Worm (Caenorhabditis elegans) whole organism, L1 larva: ENCODE data around the gene mksr-2.

Experiments used
- C04F5.9 ChIP-seq: sonication (generic microtip); optimal IDR thresholded peaks from 2 replicates; lab custom pipeline; 2016; ENCODE audit warnings: missing genetic modification characterization, missing compliant biosample characterization
- C16A3.4 ChIP-seq: fragments of 150-350 bp; optimal IDR thresholded peaks from 2 replicates; lab custom pipeline; 2014; ENCODE audit warnings: missing biosample characterization, missing genetic modification characterization
- F16B12.6 ChIP-seq: fragments of 150-350 bp; optimal IDR thresholded peaks from 2 replicates; lab custom pipeline; 2014; ENCODE audit warnings: missing biosample characterization, missing genetic modification characterization
- Y116A8C.19 ChIP-seq: sonication (generic microtip); optimal IDR thresholded peaks from 2 replicates; lab custom pipeline; 2016; ENCODE audit warnings: missing compliant biosample characterization, missing genetic modification characterization, borderline replicate concordance
- aha-1 ChIP-seq: fragments of 150-350 bp; optimal IDR thresholded peaks from 2 replicates; lab custom pipeline; 2014; ENCODE audit warnings: missing biosample characterization, missing genetic modification characterization
- alr-1 ChIP-seq: fragments of 200-800 bp; sonication (Bioruptor generic); optimal IDR thresholded peaks from 2 replicates; lab custom pipeline; 2018; ENCODE audit warnings: borderline replicate concordance, mild to moderate bottlenecking, missing genetic modification characterization, missing compliant biosample characterization
- aly-2 ChIP-seq: fragments of 150-350 bp; optimal IDR thresholded peaks from 2 replicates; lab custom pipeline; 2014; ENCODE audit warnings: missing biosample characterization, missing genetic modification characterization
- blmp-1 ChIP-seq: fragments of 150-350 bp; optimal IDR thresholded peaks from 2 replicates; lab custom pipeline; 2014; ENCODE audit warnings: missing biosample characterization, missing genetic modification characterization
- ceh-63 ChIP-seq: fragments of 200-800 bp; sonication (Bioruptor generic); optimal IDR thresholded peaks from 2 replicates; lab custom pipeline; 2018; ENCODE audit warnings: mild to moderate bottlenecking, missing genetic modification characterization, missing compliant biosample characterization
- ceh-8 ChIP-seq: fragments of 200-800 bp; sonication (Bioruptor generic); optimal IDR thresholded peaks from 2 replicates; lab custom pipeline; 2018; ENCODE audit warnings: mild to moderate bottlenecking, missing genetic modification characterization, moderate library complexity, missing compliant biosample characterization
- ceh-82 ChIP-seq, 3 experiments: fragments of 150-350 bp in 1 of 3; sonication (generic microtip) in 2 of 3; optimal IDR thresholded peaks; 2 replicates each; lab custom pipeline; 2014 to 2017; ENCODE audit warnings: missing biosample characterization in 3 of 3, missing genetic modification characterization in 3 of 3
- ceh-88 ChIP-seq: fragments of 200-800 bp; sonication (Bioruptor generic); IDR thresholded peaks from 2 replicates; pipeline ENCODE4 v1.3.6; 2022; ENCODE audit warnings: missing genetic modification characterization, missing compliant biosample characterization
- dpl-1 ChIP-seq, 3 experiments: fragments of 150-350 bp in 2 of 3; sonication (generic microtip) in 1 of 3; optimal IDR thresholded peaks; 2 replicates each; lab custom pipeline; 2014 to 2017; ENCODE audit warnings: missing biosample characterization in 3 of 3, missing genetic modification characterization in 3 of 3, missing genetic modification reagents in 3 of 3
- efl-1 ChIP-seq, 4 experiments: fragments of 150-350 bp; optimal IDR thresholded peaks in 3 of 4; peaks in 1 of 4; 1 replicate in 1 of 4; 2 replicates in 3 of 4; lab custom pipeline; 2014; ENCODE audit warnings: missing biosample characterization in 2 of 4, missing genetic modification characterization in 2 of 4, missing genetic modification reagents in 2 of 4
- efl-3 ChIP-seq: fragments of 200-800 bp; sonication (Bioruptor generic); optimal IDR thresholded peaks from 2 replicates; lab custom pipeline; 2018; ENCODE audit warnings: mild to moderate bottlenecking, missing genetic modification characterization, missing compliant biosample characterization
- egl-27 ChIP-seq, 2 experiments: fragments of 150-350 bp in 1 of 2; sonication (generic microtip); optimal IDR thresholded peaks; 3 replicates each; lab custom pipeline; 2017 to 2018; ENCODE audit warnings: missing biosample characterization in 2 of 2, missing genetic modification characterization in 2 of 2, missing genetic modification reagents in 2 of 2
- elt-3 ChIP-seq, 6 experiments: fragments of 150-350 bp in 1 of 6; sonication (generic microtip); optimal IDR thresholded peaks; 2 replicates each; lab custom pipeline; 2017 to 2018; ENCODE audit warnings: missing biosample characterization in 6 of 6, missing genetic modification characterization in 6 of 6, inconsistent platforms in 1 of 6
- ets-5 ChIP-seq: fragments of 200-800 bp; sonication (Bioruptor generic); IDR thresholded peaks from 2 replicates; pipeline ENCODE4 v1.3.6; 2022; ENCODE audit warnings: missing genetic modification characterization, missing compliant biosample characterization
- fkh-8 ChIP-seq: sonication (generic microtip); optimal IDR thresholded peaks from 2 replicates; lab custom pipeline; 2016; ENCODE audit warnings: mild to moderate bottlenecking, missing genetic modification characterization, missing compliant biosample characterization
- hlh-17 ChIP-seq: fragments of 200-800 bp; sonication (Bioruptor generic); optimal IDR thresholded peaks from 2 replicates; lab custom pipeline; 2018; ENCODE audit warnings: missing genetic modification characterization, mild to moderate bottlenecking, missing compliant biosample characterization, moderate library complexity, borderline replicate concordance
- hpl-2 ChIP-seq: fragments of 150-350 bp; optimal IDR thresholded peaks from 2 replicates; lab custom pipeline; 2014; ENCODE audit warnings: missing biosample characterization, missing genetic modification reagents, missing genetic modification characterization
- irx-1 ChIP-seq: sonication (generic microtip); optimal IDR thresholded peaks from 2 replicates; lab custom pipeline; 2016; ENCODE audit warnings: missing genetic modification characterization, missing compliant biosample characterization
- lin-39 ChIP-seq: fragments of 150-350 bp; optimal IDR thresholded peaks from 2 replicates; lab custom pipeline; 2014; ENCODE audit warnings: missing biosample characterization, missing genetic modification reagents, missing genetic modification characterization
- lsy-2 ChIP-seq, 2 experiments: fragments of 150-350 bp; optimal IDR thresholded peaks; 2 replicates each; lab custom pipeline; 2014; ENCODE audit warnings: missing biosample characterization in 2 of 2, missing genetic modification characterization in 2 of 2
- nhr-11 ChIP-seq: fragments of 150-350 bp; optimal IDR thresholded peaks from 2 replicates; lab custom pipeline; 2014; ENCODE audit warnings: missing biosample characterization, missing genetic modification characterization
- nhr-12 ChIP-seq: sonication (generic microtip); optimal IDR thresholded peaks from 2 replicates; lab custom pipeline; 2017; ENCODE audit warnings: missing biosample characterization, missing genetic modification characterization
- nhr-20 ChIP-seq: sonication (generic microtip); optimal IDR thresholded peaks from 2 replicates; lab custom pipeline; 2016; ENCODE audit warnings: mild to moderate bottlenecking, missing genetic modification characterization, missing compliant biosample characterization
- nhr-76 ChIP-seq: sonication (generic microtip); optimal IDR thresholded peaks from 2 replicates; lab custom pipeline; 2017; ENCODE audit warnings: missing biosample characterization, missing genetic modification characterization
- nhr-85 ChIP-seq: sonication (generic microtip); peaks from one replicate; lab custom pipeline; 2016; ENCODE audit warnings: missing genetic modification characterization, inconsistent platforms, missing compliant biosample characterization
- nhr-90 ChIP-seq: sonication (generic microtip); optimal IDR thresholded peaks from 2 replicates; lab custom pipeline; 2016; ENCODE audit warnings: mild to moderate bottlenecking, missing genetic modification characterization, missing compliant biosample characterization; ENCODE audit not compliant: poor library complexity
- pax-3 ChIP-seq: fragments of 200-800 bp; sonication (Bioruptor generic); optimal IDR thresholded peaks from 2 replicates; lab custom pipeline; 2018; ENCODE audit warnings: mild to moderate bottlenecking, missing genetic modification characterization, moderate library complexity, missing compliant biosample characterization
- rnt-1 ChIP-seq: sonication (generic microtip); optimal IDR thresholded peaks from 2 replicates; lab custom pipeline; 2016; ENCODE audit warnings: mild to moderate bottlenecking, missing genetic modification characterization, moderate library complexity, missing compliant biosample characterization
- skn-1 ChIP-seq: fragments of 150-350 bp; optimal IDR thresholded peaks from 2 replicates; lab custom pipeline; 2014; ENCODE audit warnings: missing biosample characterization, missing genetic modification characterization
- snpc-4 ChIP-seq: fragments of 150-350 bp; optimal IDR thresholded peaks from 2 replicates; lab custom pipeline; 2014; ENCODE audit warnings: missing biosample characterization, missing genetic modification characterization
- snu-23 ChIP-seq: sonication (generic microtip); optimal IDR thresholded peaks from 2 replicates; lab custom pipeline; 2016; ENCODE audit warnings: missing genetic modification characterization, missing compliant biosample characterization
- sup-37 ChIP-seq: fragments of 200-800 bp; sonication (Bioruptor generic); optimal IDR thresholded peaks from 2 replicates; lab custom pipeline; 2018; ENCODE audit warnings: mild to moderate bottlenecking, missing genetic modification characterization, missing compliant biosample characterization
- swsn-7 ChIP-seq: sonication (generic microtip); optimal IDR thresholded peaks from 2 replicates; lab custom pipeline; 2016; ENCODE audit warnings: missing genetic modification characterization, missing compliant biosample characterization
- unc-130 ChIP-seq: fragments of 150-350 bp; optimal IDR thresholded peaks from 2 replicates; lab custom pipeline; 2017; ENCODE audit warnings: missing biosample characterization, missing genetic modification characterization, inconsistent platforms
- unc-30 ChIP-seq: sonication (generic microtip); optimal IDR thresholded peaks from 2 replicates; lab custom pipeline; 2017; ENCODE audit warnings: missing biosample characterization, missing genetic modification characterization
- unc-62 ChIP-seq: fragments of 150-350 bp; optimal IDR thresholded peaks from 2 replicates; lab custom pipeline; 2014; ENCODE audit warnings: missing biosample characterization, missing genetic modification reagents, missing genetic modification characterization
- vab-15 ChIP-seq: sonication (generic microtip); optimal IDR thresholded peaks from 2 replicates; lab custom pipeline; 2017; ENCODE audit warnings: missing genotype, mild to moderate bottlenecking, missing genetic modification characterization, missing compliant biosample characterization

mksr-2 gene

ce11 chrIV:2348862-2349321 is 42.5 kb upstream of the mksr-2 start, which contains the start of the genes ppgn-1 and tftc-1 (continued):
- TF ChIP-seq Y116A8C.19 (no peak), ceh-88 (no peak), blmp-1 (tag; lab: Kevin White, UChicago) (peak; percentile 55), efl-3 (GFP tag; lab: Kevin White, UChicago) (no peak), nhr-85 (tag; lab: Kevin White, UChicago) (peak; percentile 80), egl-27 (tag; optimal IDR thresholded peaks at IDR 0.05; lab: Kevin White, UChicago) (no peak), irx-1 (tag; lab: Kevin White, UChicago) (peak; percentile 71), nhr-20 (no peak), aly-2 (no peak), elt-3 (tag; optimal IDR thresholded peaks at IDR 0.05; lab: Kevin White, UChicago) (peak in 1 of 6 experiments; percentile 24), lsy-2 (tag; optimal IDR thresholded peaks at IDR 0.05; lab: Kevin White, UChicago) (peak; percentile 77 to 85), lin-39 (tag; lab: Kevin White, UChicago) (peak; percentile 71), skn-1 (peak; percentile 67), hpl-2 (GFP tag; lab: Kevin White, UChicago) (no peak), nhr-76 (no peak), nhr-12 (tag; lab: Kevin White, UChicago) (no peak), sup-37 (GFP tag; lab: Kevin White, UChicago) (no peak), unc-30 (tag; lab: Kevin White, UChicago) (no peak), C16A3.4 (tag; lab: Kevin White, UChicago) (peak; percentile 29), unc-130 (tag; lab: Kevin White, UChicago) (peak; percentile 38), F16B12.6 (tag; lab: Kevin White, UChicago) (peak; percentile 42), nhr-90 (tag; lab: Kevin White, UChicago) (peak; percentile 80), unc-62 (GFP tag; lab: Kevin White, UChicago) (no peak), alr-1 (no peak), vab-15 (no peak), snpc-4 (tag; lab: Kevin White, UChicago) (peak; percentile 51), nhr-11 (tag; lab: Kevin White, UChicago) (peak; percentile 4), ceh-63 (GFP tag; lab: Kevin White, UChicago) (no peak), hlh-17 (no peak), swsn-7 (tag; lab: Kevin White, UChicago) (peak; percentile 79), aha-1 (tag; lab: Kevin White, UChicago) (no peak), ceh-8 (GFP tag; lab: Kevin White, UChicago) (peak; percentile 75), C04F5.9 (tag; lab: Kevin White, UChicago) (peak; percentile 66), ceh-82 (tag; optimal IDR thresholded peaks at IDR 0.05; lab: Kevin White, UChicago) (peak; percentile 13 to 88 (median 56)), snu-23 (GFP tag; lab: Kevin White, UChicago) (no peak), dpl-1 (GFP tag; optimal IDR thresholded peaks at IDR 0.05; lab: Kevin White, UChicago) (peak; percentile 40 to 72 (median 71)), rnt-1 (no peak), pax-3 (tag; lab: Kevin White, UChicago) (no peak), ets-5 (GFP tag; lab: Robert Waterston, UW) (no peak)
- TF ChIP-seq, all 84 proteins: peak for 38

DNA sequence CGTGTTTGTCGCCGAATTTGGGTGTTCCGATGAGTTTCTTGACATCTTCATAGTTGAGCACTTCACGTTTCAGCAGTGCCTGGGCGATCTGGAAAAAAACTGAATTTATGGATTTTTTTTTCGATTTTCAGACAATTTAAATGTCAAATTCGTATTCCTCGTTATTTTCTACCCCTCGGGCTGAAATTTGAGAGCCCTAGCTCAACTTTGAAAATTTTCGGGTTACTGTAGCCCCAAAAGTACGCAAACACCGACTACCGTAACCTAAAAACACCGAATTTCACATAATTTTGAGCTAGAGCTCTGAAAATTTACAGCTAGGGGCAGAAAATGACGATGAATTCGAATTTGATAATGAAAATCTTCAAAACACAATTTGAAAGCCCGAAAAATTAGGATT is 27.7 kb upstream of the mksr-2 start:
- TF ChIP-seq elt-3 (tag; optimal IDR thresholded peaks at IDR 0.05; lab: Kevin White, UChicago) (no peak), lsy-2 (tag; optimal IDR thresholded peaks at IDR 0.05; lab: Kevin White, UChicago) (peak; percentile 16 to 33), blmp-1 (tag; lab: Kevin White, UChicago) (no peak), nhr-85 (tag; lab: Kevin White, UChicago) (peak; percentile 39)

DNA sequence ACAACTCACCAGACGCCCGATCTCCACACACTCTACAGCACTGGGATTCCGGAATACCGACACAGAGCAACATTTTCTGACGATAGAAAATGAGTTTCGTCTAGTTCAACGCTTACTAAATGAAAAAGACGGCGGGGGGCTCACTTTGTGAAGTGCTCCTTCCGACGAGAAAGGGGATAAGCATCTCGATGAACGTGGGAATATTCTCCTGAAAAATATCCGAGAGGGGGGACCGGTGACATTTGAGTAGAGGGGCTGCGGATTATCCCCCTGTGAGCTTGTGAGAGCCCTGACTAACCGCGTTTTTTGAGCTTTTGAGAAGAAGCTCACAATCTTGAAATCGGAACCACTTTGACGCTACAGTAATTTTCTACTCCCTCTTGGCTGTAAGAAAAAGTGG is 23.2 kb upstream of the mksr-2 start, which contains the start of gene nhr-236:
Gene nhr-236 (minus strand): TSS at position 101 of the 400 bp plus-strand sequence.
- TF ChIP-seq efl-1 (optimal IDR thresholded peaks at IDR 0.05; lab: Kevin White, UChicago) (no peak), efl-1 (GFP tag; optimal IDR thresholded peaks at IDR 0.05 in 1 of 2; lab: Kevin White, UChicago) (peak in 1 of 2 experiments; percentile 40), fkh-8 (tag; lab: Kevin White, UChicago) (no peak)
- TF ChIP-seq, all 84 proteins: peak for 1
